Fruit fly (Drosophila melanogaster) whole organism, embryonic: ENCODE results near the gene mu2.

Source experiments
- Aef1 ChIP-seq: fragments of 200-800 bp; sonication (Bioruptor generic); IDR thresholded peaks from 3 replicates; pipeline ENCODE4 v1.3.6; 2022; ENCODE audit warnings: missing biosample characterization, missing genetic modification characterization
- B-H2 ChIP-seq: fragments of 200-800 bp; sonication (Bioruptor generic); optimal IDR thresholded peaks from 2 replicates; lab custom pipeline; 2018; ENCODE audit warnings: missing biosample characterization, mild to moderate bottlenecking, missing genetic modification characterization
- Bdp1 ChIP-seq: fragments of 200-800 bp; sonication (Bioruptor generic); optimal IDR thresholded peaks from 3 replicates; lab custom pipeline; 2016; ENCODE audit warnings: missing biosample characterization, missing genetic modification characterization
- Blimp-1 ChIP-seq: fragments of 200-800 bp; sonication (Bioruptor generic); optimal IDR thresholded peaks from 3 replicates; lab custom pipeline; 2018; ENCODE audit warnings: missing biosample characterization, missing genetic modification characterization, mild to moderate bottlenecking, moderate library complexity, missing genetic modification reagents
- CG10267 ChIP-seq: fragments of 200-800 bp; sonication (Bioruptor generic); optimal IDR thresholded peaks from 2 replicates; lab custom pipeline; 2018; ENCODE audit warnings: missing biosample characterization, mild to moderate bottlenecking, missing genetic modification characterization, moderate library complexity
- CG10543 ChIP-seq: fragments of 200-800 bp; sonication (Bioruptor generic); optimal IDR thresholded peaks from 3 replicates; lab custom pipeline; 2017; ENCODE audit warnings: missing biosample characterization, mild to moderate bottlenecking, missing genetic modification characterization, moderate library complexity
- CG12659 ChIP-seq: fragments of 200-800 bp; sonication (Bioruptor generic); optimal IDR thresholded peaks from 3 replicates; lab custom pipeline; 2017; ENCODE audit warnings: mild to moderate bottlenecking, missing biosample characterization, missing genetic modification reagents, missing genetic modification characterization
- CG13624 ChIP-seq: fragments of 200-800 bp; sonication (Bioruptor generic); optimal IDR thresholded peaks from 2 replicates; lab custom pipeline; 2016; ENCODE audit warnings: missing biosample characterization, missing genetic modification characterization
- CG14014 ChIP-seq: fragments of 200-800 bp; sonication (Bioruptor generic); IDR thresholded peaks from 2 replicates; pipeline ENCODE4 v1.3.6; 2022; ENCODE audit warnings: missing biosample characterization, missing genetic modification characterization
- CG14710 ChIP-seq: fragments of 200-800 bp; sonication (Bioruptor generic); optimal IDR thresholded peaks from 3 replicates; lab custom pipeline; 2019; ENCODE audit warnings: missing biosample characterization, mild to moderate bottlenecking, missing genetic modification characterization, moderate library complexity
- CG16863 ChIP-seq: fragments of 200-800 bp; sonication (Bioruptor generic); optimal IDR thresholded peaks from 3 replicates; lab custom pipeline; 2016; ENCODE audit warnings: missing biosample characterization, missing genetic modification characterization
- CG17328 ChIP-seq: fragments of 200-800 bp; sonication (Bioruptor generic); IDR thresholded peaks from 2 replicates; pipeline ENCODE4 v1.3.6; 2022; ENCODE audit warnings: missing biosample characterization, missing genetic modification characterization
- CG2116 ChIP-seq: fragments of 200-800 bp; sonication (Bioruptor generic); optimal IDR thresholded peaks from 3 replicates; lab custom pipeline; 2018; ENCODE audit warnings: missing biosample characterization, mild to moderate bottlenecking, missing genetic modification characterization
- CG2712 ChIP-seq: fragments of 200-800 bp; optimal IDR thresholded peaks from 3 replicates; lab custom pipeline; 2019; ENCODE audit warnings: missing biosample characterization, mild to moderate bottlenecking, missing genetic modification characterization, moderate library complexity
- CG31441 ChIP-seq: fragments of 200-800 bp; sonication (Bioruptor generic); IDR thresholded peaks from 2 replicates; pipeline ENCODE4 v1.3.6; 2022; ENCODE audit warnings: missing biosample characterization, missing genetic modification characterization
- CG33557 ChIP-seq: fragments of 200-800 bp; sonication (Bioruptor generic); optimal IDR thresholded peaks from 2 replicates; lab custom pipeline; 2019; ENCODE audit warnings: missing biosample characterization, mild to moderate bottlenecking, missing genetic modification characterization, moderate library complexity
- CG34224 ChIP-seq: fragments of 200-800 bp; sonication (Bioruptor generic); IDR thresholded peaks from 3 replicates; pipeline ENCODE4 v1.3.6; 2022; ENCODE audit warnings: missing biosample characterization, missing genetic modification characterization; ENCODE audit not compliant: partially characterized antibody
- CoRest ChIP-seq: fragments of 200-800 bp; sonication (Bioruptor generic); optimal IDR thresholded peaks from 3 replicates; lab custom pipeline; 2018; ENCODE audit warnings: missing biosample characterization, mild to moderate bottlenecking, missing genetic modification characterization, moderate library complexity
- Dll ChIP-seq: fragments of 200-800 bp; sonication (Bioruptor generic); IDR thresholded peaks from 4 replicates; pipeline ENCODE4 v1.3.6; 2022; ENCODE audit warnings: missing biosample characterization, missing genetic modification characterization; ENCODE audit not compliant: partially characterized antibody
- Dp ChIP-seq: fragments of 200-800 bp; sonication (Bioruptor generic); optimal IDR thresholded peaks from 2 replicates; lab custom pipeline; 2018; ENCODE audit warnings: missing biosample characterization, mild to moderate bottlenecking, missing genetic modification characterization, moderate library complexity
- Dref ChIP-seq: fragments of 200-800 bp; sonication (Bioruptor generic); IDR thresholded peaks from 2 replicates; pipeline ENCODE4 v1.3.6; 2022; ENCODE audit warnings: missing biosample characterization, missing genetic modification characterization
- Fer2 ChIP-seq: fragments of 200-800 bp; sonication (Bioruptor generic); optimal IDR thresholded peaks from 2 replicates; lab custom pipeline; 2018; ENCODE audit warnings: missing biosample characterization, mild to moderate bottlenecking, missing genetic modification characterization, moderate library complexity
- Hey ChIP-seq: fragments of 200-800 bp; sonication (Bioruptor generic); optimal IDR thresholded peaks from 3 replicates; lab custom pipeline; 2018; ENCODE audit warnings: missing biosample characterization, mild to moderate bottlenecking, missing genetic modification characterization
- HmgZ ChIP-seq: fragments of 200-800 bp; sonication (Bioruptor generic); optimal IDR thresholded peaks from 2 replicates; lab custom pipeline; 2018; ENCODE audit warnings: missing biosample characterization, mild to moderate bottlenecking, missing genetic modification characterization
- Hr3 ChIP-seq: fragments of 200-800 bp; sonication (Bioruptor generic); optimal IDR thresholded peaks from 3 replicates; lab custom pipeline; 2016; ENCODE audit warnings: missing biosample characterization, missing genetic modification characterization
- MBD-R2 ChIP-seq: fragments of 200-800 bp; sonication (Bioruptor generic); IDR thresholded peaks from 2 replicates; pipeline ENCODE4 v1.3.6; 2022; ENCODE audit warnings: missing biosample characterization, missing genetic modification characterization
- Med ChIP-seq: fragments of 200-800 bp; sonication (Bioruptor generic); peaks from one replicate; lab custom pipeline; 2016; ENCODE audit warnings: missing biosample characterization, missing genetic modification characterization, mild to moderate bottlenecking, inconsistent platforms, moderate library complexity
- Nf-YC ChIP-seq: fragments of 200-800 bp; optimal IDR thresholded peaks from 3 replicates; lab custom pipeline; 2019; ENCODE audit warnings: missing biosample characterization, mild to moderate bottlenecking, missing genetic modification characterization, moderate library complexity
- Pdp1 ChIP-seq, 2 experiments: fragments of 200-800 bp; sonication (Bioruptor generic); optimal IDR thresholded peaks; 3 replicates each; lab custom pipeline; 2016; ENCODE audit warnings: missing biosample characterization in 2 of 2, missing genetic modification characterization in 2 of 2, mild to moderate bottlenecking in 1 of 2, moderate library complexity in 1 of 2
- Scr ChIP-seq: fragments of 200-800 bp; sonication (Bioruptor generic); IDR thresholded peaks from 2 replicates; pipeline ENCODE4 v1.3.6; 2022; ENCODE audit warnings: missing biosample characterization, missing genetic modification characterization; ENCODE audit not compliant: partially characterized antibody
- cad ChIP-seq: fragments of >200 bp; optimal IDR thresholded peaks from 2 replicates; lab custom pipeline; 2017; ENCODE audit warnings: missing biosample characterization, missing genetic modification characterization
- crol ChIP-seq: fragments of 200-800 bp; sonication (Bioruptor generic); IDR thresholded peaks from 2 replicates; pipeline ENCODE4 v1.3.6; 2022; ENCODE audit warnings: missing biosample characterization, missing genetic modification characterization
- cwo ChIP-seq: fragments of 200-800 bp; sonication (Bioruptor generic); optimal IDR thresholded peaks from 3 replicates; lab custom pipeline; 2017; ENCODE audit warnings: missing biosample characterization, missing genetic modification characterization, mild to moderate bottlenecking, moderate library complexity, missing genetic modification reagents
- emc ChIP-seq: fragments of 200-800 bp; sonication (Bioruptor generic); optimal IDR thresholded peaks from 2 replicates; lab custom pipeline; 2016; ENCODE audit warnings: missing biosample characterization, missing genetic modification characterization
- exex ChIP-seq: fragments of 200-800 bp; sonication (Bioruptor generic); optimal IDR thresholded peaks from 4 replicates; lab custom pipeline; 2018; ENCODE audit warnings: missing biosample characterization, mild to moderate bottlenecking, missing genetic modification characterization, moderate library complexity
- fd3F ChIP-seq: fragments of 200-800 bp; sonication (Bioruptor generic); optimal IDR thresholded peaks from 2 replicates; lab custom pipeline; 2018; ENCODE audit warnings: missing biosample characterization, mild to moderate bottlenecking, missing genetic modification characterization, moderate library complexity
- gfzf ChIP-seq: fragments of 200-800 bp; sonication (Bioruptor generic); optimal IDR thresholded peaks from 2 replicates; lab custom pipeline; 2016; ENCODE audit warnings: missing biosample characterization, mild to moderate bottlenecking, missing genetic modification characterization, moderate library complexity
- lbe ChIP-seq: fragments of 200-800 bp; sonication (Bioruptor generic); optimal IDR thresholded peaks from 2 replicates; lab custom pipeline; 2016; ENCODE audit warnings: missing biosample characterization, mild to moderate bottlenecking, missing genetic modification characterization
- nmo ChIP-seq: fragments of 200-800 bp; sonication (Bioruptor generic); optimal IDR thresholded peaks from 2 replicates; lab custom pipeline; 2018; ENCODE audit warnings: missing biosample characterization, mild to moderate bottlenecking, missing genetic modification characterization, moderate library complexity
- onecut ChIP-seq: fragments of 200-800 bp; sonication (Bioruptor generic); IDR thresholded peaks from 2 replicates; pipeline ENCODE4 v1.3.6; 2022; ENCODE audit warnings: missing biosample characterization, missing genetic modification characterization
- otp ChIP-seq: fragments of 200-800 bp; sonication (Bioruptor generic); IDR thresholded peaks from 3 replicates; pipeline ENCODE4, ENCODE4 v1.3.6; 2022; ENCODE audit warnings: missing biosample characterization, missing genetic modification characterization
- pan ChIP-seq, 4 experiments: fragments of >200 bp in 3 of 4; fragments of 200-800 bp in 1 of 4; sonication (Bioruptor generic) in 1 of 4; optimal IDR thresholded peaks in 3 of 4; IDR thresholded peaks in 1 of 4; 2 replicates each; pipeline versions ENCODE4 v1.3.6 to Lab custom; 2017 to 2022; ENCODE audit warnings: missing biosample characterization in 2 of 4, missing genetic modification characterization in 2 of 4, mixed read lengths in 1 of 4
- pnt ChIP-seq: fragments of 200-800 bp; sonication (Bioruptor generic); optimal IDR thresholded peaks from 3 replicates; lab custom pipeline; 2016; ENCODE audit warnings: missing biosample characterization, missing genetic modification characterization
- rib ChIP-seq: fragments of 200-800 bp; sonication (Bioruptor generic); IDR thresholded peaks from 2 replicates; pipeline ENCODE4 v1.3.6; 2022; ENCODE audit warnings: missing biosample characterization, missing genetic modification characterization
- stwl ChIP-seq: fragments of 200-800 bp; sonication (Bioruptor generic); optimal IDR thresholded peaks from 3 replicates; lab custom pipeline; 2018; ENCODE audit warnings: missing biosample characterization, mild to moderate bottlenecking, missing genetic modification characterization, moderate library complexity
- sug ChIP-seq: fragments of 200-800 bp; optimal IDR thresholded peaks from 2 replicates; lab custom pipeline; 2019; ENCODE audit warnings: missing biosample characterization, mild to moderate bottlenecking, missing genetic modification characterization, moderate library complexity
- tll ChIP-seq, 2 experiments: fragments of 200-800 bp in 1 of 2; fragments of >200 bp in 1 of 2; sonication (Bioruptor generic) in 1 of 2; optimal IDR thresholded peaks; 2 replicates each; lab custom pipeline; 2017 to 2019; ENCODE audit warnings: missing biosample characterization in 2 of 2, missing genetic modification characterization in 2 of 2, mild to moderate bottlenecking in 1 of 2, moderate library complexity in 1 of 2
- vvl ChIP-seq: fragments of 200-800 bp; sonication (Bioruptor generic); IDR thresholded peaks from 2 replicates; pipeline ENCODE4 v1.3.6; 2022; ENCODE audit warnings: missing biosample characterization, missing genetic modification characterization

Gene mu2

dm6 chr3L:1964599-1965143 is 17.4 kb upstream of the mu2 start:
- TF ChIP-seq pnt (GFP tag; lab: Kevin White, UChicago): no peak
- 0 out of 2 replicates have a peak, but pooled peaks have one; percentile 34 for TF ChIP-seq crol (GFP tag; lab: Robert Waterston, UW)
- TF ChIP-seq sug (tag; lab: Kevin White, UChicago): peak; percentile 95
- TF ChIP-seq rib (GFP tag; lab: Robert Waterston, UW): peak; percentile 15; the same call in 1 of the 2 replicates
- TF ChIP-seq B-H2: peak; percentile 66
- TF ChIP-seq Hey (tag; lab: Kevin White, UChicago): peak; percentile 84
- TF ChIP-seq otp (GFP tag; lab: Robert Waterston, UW): 0 out of 3 replicates have a peak, but pooled peaks have one; percentile 37
- no peak for TF ChIP-seq CG16863 (GFP tag; lab: Kevin White, UChicago)
- TF ChIP-seq Fer2 (tag; lab: Kevin White, UChicago): no peak
- peak; percentile 10 for TF ChIP-seq HmgZ
- peak; percentile 77 for TF ChIP-seq CG10543 (GFP tag; lab: Kevin White, UChicago)
- TF ChIP-seq CG12659 (GFP tag; lab: Kevin White, UChicago): peak; percentile 8
- no peak for TF ChIP-seq CG13624
- peak; percentile 49 for TF ChIP-seq cwo (GFP tag; lab: Kevin White, UChicago)
- no peak for TF ChIP-seq fd3F (GFP tag; lab: Kevin White, UChicago)
- peak; percentile 63 for TF ChIP-seq Med (GFP tag; lab: Kevin White, UChicago)
- TF ChIP-seq MBD-R2 (GFP tag; lab: Robert Waterston, UW): 0 out of 2 replicates have a peak, but pooled peaks have one; percentile 10
- TF ChIP-seq Pdp1 (GFP tag; optimal IDR thresholded peaks at IDR 0.05; lab: Kevin White, UChicago): peak in 1 of 2 experiments; percentile 90
- TF ChIP-seq vvl (GFP tag; lab: Robert Waterston, UW): peak; percentile 22; the same call in 1 of the 2 replicates
- no peak for TF ChIP-seq CG33557 (GFP tag; lab: Kevin White, UChicago)
- peak; percentile 74 for TF ChIP-seq exex
- TF ChIP-seq, all 482 proteins: peak for 15

dm6 chr3L:1964099-1964498 is 16.8 kb upstream of the mu2 start, which contains the start of gene mv:
Gene mv (minus strand): TSS chr3L:1964178.
- TF ChIP-seq Dp (GFP tag; lab: Kevin White, UChicago): no peak
- peak; percentile 75 for TF ChIP-seq Dll (GFP tag; lab: Robert Waterston, UW)
- TF ChIP-seq cad (GFP tag; lab: Kevin White, UChicago): no peak
- peak; percentile 59 for TF ChIP-seq Dref
- TF ChIP-seq CG14710 (tag; lab: Kevin White, UChicago): peak; percentile 45
- TF ChIP-seq CG31441 (GFP tag; lab: Robert Waterston, UW): peak; percentile 22; the same call in 1 of the 2 replicates
- peak; percentile 25 for TF ChIP-seq nmo (GFP tag; lab: Kevin White, UChicago)
- no peak for TF ChIP-seq Bdp1 (GFP tag; lab: Kevin White, UChicago)
- TF ChIP-seq gfzf (GFP tag; lab: Kevin White, UChicago): peak; percentile 53
- TF ChIP-seq CG2116 (GFP tag; lab: Kevin White, UChicago): peak; percentile 62
- TF ChIP-seq Aef1 (GFP tag; lab: Robert Waterston, UW): peak; percentile 33; the same call in 2 of the 3 replicates
- peak; percentile 49 for TF ChIP-seq lbe
- TF ChIP-seq emc (GFP tag; lab: Kevin White, UChicago): no peak
- no peak for TF ChIP-seq CoRest (tag; lab: Kevin White, UChicago)
- TF ChIP-seq CG2712 (tag; lab: Kevin White, UChicago): peak; percentile 31
- peak; percentile 23 for TF ChIP-seq stwl (tag; lab: Kevin White, UChicago)
- peak; percentile 40 for TF ChIP-seq Scr (GFP tag; lab: Robert Waterston, UW)
- no peak for TF ChIP-seq CG14014 (GFP tag; lab: Robert Waterston, UW)
- no peak for TF ChIP-seq CG17328 (GFP tag; lab: Robert Waterston, UW)
- TF ChIP-seq tll (GFP tag; optimal IDR thresholded peaks at IDR 0.05; lab: Kevin White, UChicago): peak in 1 of 2 experiments; percentile 35
- TF ChIP-seq onecut: 0 out of 2 replicates have a peak, but pooled peaks have one; percentile 20
- TF ChIP-seq CG34224 (GFP tag; lab: Robert Waterston, UW): peak; percentile 55
- peak; percentile 42 for TF ChIP-seq CG10267 (tag; lab: Kevin White, UChicago)
- no peak for TF ChIP-seq pan (optimal IDR thresholded peaks at IDR 0.05; lab: Kevin White, UChicago)
- no peak for TF ChIP-seq pan (GFP tag; optimal IDR thresholded peaks at IDR 0.05 in 1 of 2, IDR thresholded peaks at IDR 0.05 in 1 of 2)
- TF ChIP-seq Blimp-1 (GFP tag; lab: Kevin White, UChicago): no peak
- no peak for TF ChIP-seq Hr3 (GFP tag; lab: Kevin White, UChicago)
- TF ChIP-seq Nf-YC (tag; lab: Kevin White, UChicago): no peak
